Fruit fly (Drosophila melanogaster): Measurements from ENCODE around the gene CG13793.

CG13793 gene

DNA sequence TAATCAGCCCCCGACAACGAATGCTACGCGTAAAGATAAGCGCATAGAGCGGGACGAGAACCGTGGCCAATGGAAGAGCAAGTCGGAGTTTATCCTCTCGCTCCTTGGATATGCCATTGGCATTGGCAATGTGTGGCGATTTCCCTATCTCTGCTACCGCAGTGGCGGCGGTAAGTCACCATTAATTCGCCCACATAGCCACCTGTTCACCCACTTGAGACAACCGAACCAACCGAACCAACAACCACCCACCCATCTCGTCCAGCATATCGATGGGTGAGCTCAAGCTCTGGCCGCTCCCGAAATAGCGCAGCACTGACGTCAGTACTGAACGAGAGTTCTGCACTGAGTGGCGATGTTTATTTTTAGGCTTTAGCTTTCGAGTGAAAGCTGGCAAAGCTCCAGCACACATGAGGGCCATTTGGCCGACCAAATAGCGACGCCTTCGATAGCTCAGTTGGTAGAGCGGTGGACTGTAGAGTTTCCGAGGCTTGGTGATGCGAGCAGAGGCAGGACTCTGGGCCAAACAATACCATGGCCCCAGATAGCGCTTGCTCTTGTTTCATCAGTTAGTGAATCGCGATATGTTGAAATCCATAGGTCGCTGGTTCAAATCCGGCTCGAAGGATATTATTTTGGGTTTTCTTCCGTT, 8.1 kb downstream of the CG13793 start (continued):
- TF ChIP-seq CG1024 (GFP tag; IDR thresholded peaks at IDR 0.05) (no peak), kah (GFP tag; optimal IDR thresholded peaks at IDR 0.05) (peak; percentile 84), CG13123 (GFP tag; optimal IDR thresholded peaks at IDR 0.05) (no peak), CG12769 (tag; optimal IDR thresholded peaks at IDR 0.05) (peak; percentile 13), CG11695 (GFP tag; IDR thresholded peaks at IDR 0.05) (no peak), pfk (GFP tag; optimal IDR thresholded peaks at IDR 0.05) (no peak), Ssrp (tag; optimal IDR thresholded peaks at IDR 0.05) (no peak), CG3847 (GFP tag; IDR thresholded peaks at IDR 0.05) (0 out of 2 replicates have a peak, but pooled peaks have one; percentile 6)

- TF ChIP-seq z (GFP tag; IDR thresholded peaks at IDR 0.05) (no peak), Ptx1 (GFP tag; IDR thresholded peaks at IDR 0.05) (no peak), ERR (GFP tag; optimal IDR thresholded peaks at IDR 0.05) (no peak), Mad (GFP tag; optimal IDR thresholded peaks at IDR 0.05) (no peak), CG8281 (tag; optimal IDR thresholded peaks at IDR 0.05) (no peak), Dbx (GFP tag; IDR thresholded peaks at IDR 0.05) (no peak), CG31388 (GFP tag; optimal IDR thresholded peaks at IDR 0.05) (no peak), exex (tag; optimal IDR thresholded peaks at IDR 0.05) (no peak), CG7987 (GFP tag; optimal IDR thresholded peaks at IDR 0.05) (no peak), Xrp1 (GFP tag; IDR thresholded peaks at IDR 0.05) (no peak), CG6272 (GFP tag; IDR thresholded peaks at IDR 0.05) (no peak)
Observed at dm6 chr2L:7710580-7710979, 8.7 kb downstream of the CG13793 start, which contains the start of gene Ntl. Ntl (plus strand) TSS chr2L:7710880.

DNA sequence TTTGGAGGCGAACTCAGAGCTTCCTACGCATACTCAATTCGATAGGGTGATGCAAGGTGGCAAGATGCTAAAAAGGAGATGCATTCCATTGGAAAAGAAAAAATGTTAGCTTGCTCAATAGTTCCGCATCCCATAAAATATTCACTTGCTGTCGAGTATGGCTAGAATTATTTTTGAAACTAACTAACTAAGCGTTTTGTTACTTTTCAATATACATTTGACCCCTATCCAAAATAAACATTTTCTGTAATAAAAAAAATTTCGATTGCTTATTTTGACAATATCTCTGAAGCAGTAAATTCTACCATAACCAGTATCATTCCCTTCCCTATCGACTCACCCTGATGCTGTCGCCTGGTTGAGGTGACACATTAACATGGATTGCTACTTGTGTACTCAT, 15.8 kb downstream of the CG13793 start:
- TF ChIP-seq CG9876 (GFP tag; optimal IDR thresholded peaks at IDR 0.05): no peak
- no peak for TF ChIP-seq Dfd (GFP tag; optimal IDR thresholded peaks at IDR 0.05)
- TF ChIP-seq CG2889 (GFP tag; IDR thresholded peaks at IDR 0.05): 0 out of 3 replicates have a peak, but pooled peaks have one; percentile 29
- TF ChIP-seq mld (GFP tag; IDR thresholded peaks at IDR 0.05; ENCODE audit: partially characterized antibody): no peak
- no peak for TF ChIP-seq CG7271 (tag; optimal IDR thresholded peaks at IDR 0.05)
- TF ChIP-seq Rfx (GFP tag; IDR thresholded peaks at IDR 0.05): peak; percentile 50
- no peak for TF ChIP-seq nerfin-2 (GFP tag; IDR thresholded peaks at IDR 0.05; ENCODE audit: partially characterized antibody)
- peak; percentile 53 for TF ChIP-seq CG15269 (tag; optimal IDR thresholded peaks at IDR 0.05)
- TF ChIP-seq bab2 (GFP tag; optimal IDR thresholded peaks at IDR 0.05): no peak
- no peak for TF ChIP-seq slou (GFP tag; optimal IDR thresholded peaks at IDR 0.05)
- TF ChIP-seq slbo (GFP tag; IDR thresholded peaks at IDR 0.05): peak; percentile 35
- TF ChIP-seq tna (GFP tag; IDR thresholded peaks at IDR 0.05; ENCODE audit: partially characterized antibody): no peak
- no peak for TF ChIP-seq hb (GFP tag; IDR thresholded peaks at IDR 0.05; ENCODE audit: partially characterized antibody)
- TF ChIP-seq cato (GFP tag; optimal IDR thresholded peaks at IDR 0.05; ENCODE audit: borderline replicate concordance): no peak
- TF ChIP-seq tup (GFP tag; optimal IDR thresholded peaks at IDR 0.05): no peak
- no peak for TF ChIP-seq Pdp1 (GFP tag; optimal IDR thresholded peaks at IDR 0.05)
- TF ChIP-seq Asciz (GFP tag; optimal IDR thresholded peaks at IDR 0.05): no peak
- no peak for TF ChIP-seq Hr51 (GFP tag; optimal IDR thresholded peaks at IDR 0.05)
- no peak for TF ChIP-seq CG13894 (tag; optimal IDR thresholded peaks at IDR 0.05)
- TF ChIP-seq HmgD (GFP tag; optimal IDR thresholded peaks at IDR 0.05): no peak
- no peak for TF ChIP-seq CG3163 (GFP tag; optimal IDR thresholded peaks at IDR 0.05)
- TF ChIP-seq ranshi (GFP tag; IDR thresholded peaks at IDR 0.05): peak; percentile 14; the same call in 1 of the 2 replicates
- peak; percentile 45; the same call in 1 of the 2 replicates for TF ChIP-seq CG32767 (GFP tag; IDR thresholded peaks at IDR 0.05)
- TF ChIP-seq bcd (GFP tag; optimal IDR thresholded peaks at IDR 0.05): peak; percentile 19
- no peak for TF ChIP-seq CG13287 (GFP tag; IDR thresholded peaks at IDR 0.05; ENCODE audit: partially characterized antibody)
- TF ChIP-seq sd (tag; optimal IDR thresholded peaks at IDR 0.05): peak; percentile 19
- peak; percentile 3 for TF ChIP-seq HHEX (GFP tag; optimal IDR thresholded peaks at IDR 0.05)
- peak; percentile 17; the same call in 1 of the 2 replicates for TF ChIP-seq wdn (GFP tag; IDR thresholded peaks at IDR 0.05)

Measured in whole organism, embryonic.